Worm (Caenorhabditis elegans) whole organism, late embryonic: Measurements from ENCODE around the gene daf-37.

ENCODE experiments used
- ama-1 ChIP-seq: fragments of 150-350 bp; optimal IDR thresholded peaks from 2 replicates; lab custom pipeline; 2014
- ceh-34 ChIP-seq: sonication (generic microtip); optimal IDR thresholded peaks from 2 replicates; lab custom pipeline; 2016; ENCODE audit warnings: mild to moderate bottlenecking, missing genetic modification characterization, missing compliant biosample characterization
- dmd-4 ChIP-seq: sonication (generic microtip); optimal IDR thresholded peaks from 2 replicates; lab custom pipeline; 2016; ENCODE audit warnings: borderline replicate concordance, missing genetic modification characterization, missing compliant biosample characterization
- fkh-10 ChIP-seq: fragments of 150-350 bp; optimal IDR thresholded peaks from 2 replicates; lab custom pipeline; 2014; ENCODE audit warnings: missing biosample characterization, missing genetic modification reagents, missing genetic modification characterization
- lin-11 ChIP-seq: fragments of 200-800 bp; sonication (Bioruptor generic); optimal IDR thresholded peaks from 2 replicates; lab custom pipeline; 2018; ENCODE audit warnings: mild to moderate bottlenecking, missing genetic modification characterization, missing compliant biosample characterization
- nfya-1 ChIP-seq: sonication (generic microtip); optimal IDR thresholded peaks from 2 replicates; lab custom pipeline; 2017; ENCODE audit warnings: missing genetic modification characterization, mild to moderate bottlenecking, missing compliant biosample characterization, antibody characterized with exemption, moderate library complexity
- syd-9 ChIP-seq: sonication (generic microtip); optimal IDR thresholded peaks from 2 replicates; lab custom pipeline; 2016; ENCODE audit warnings: mild to moderate bottlenecking, missing genetic modification characterization, moderate library complexity, missing compliant biosample characterization
- unc-3 ChIP-seq, 2 experiments: fragments of 200-800 bp in 1 of 2; sonication (Bioruptor generic) in 1 of 2; sonication (generic microtip) in 1 of 2; conservative IDR thresholded peaks in 1 of 2; optimal IDR thresholded peaks in 1 of 2; 2 replicates each; pipeline versions ENCODE4 v1.3.6 to Lab custom; 2016 to 2022; ENCODE audit warnings: missing compliant biosample characterization in 2 of 2, missing genetic modification characterization in 2 of 2, missing genetic modification reagents in 1 of 2

DNA sequence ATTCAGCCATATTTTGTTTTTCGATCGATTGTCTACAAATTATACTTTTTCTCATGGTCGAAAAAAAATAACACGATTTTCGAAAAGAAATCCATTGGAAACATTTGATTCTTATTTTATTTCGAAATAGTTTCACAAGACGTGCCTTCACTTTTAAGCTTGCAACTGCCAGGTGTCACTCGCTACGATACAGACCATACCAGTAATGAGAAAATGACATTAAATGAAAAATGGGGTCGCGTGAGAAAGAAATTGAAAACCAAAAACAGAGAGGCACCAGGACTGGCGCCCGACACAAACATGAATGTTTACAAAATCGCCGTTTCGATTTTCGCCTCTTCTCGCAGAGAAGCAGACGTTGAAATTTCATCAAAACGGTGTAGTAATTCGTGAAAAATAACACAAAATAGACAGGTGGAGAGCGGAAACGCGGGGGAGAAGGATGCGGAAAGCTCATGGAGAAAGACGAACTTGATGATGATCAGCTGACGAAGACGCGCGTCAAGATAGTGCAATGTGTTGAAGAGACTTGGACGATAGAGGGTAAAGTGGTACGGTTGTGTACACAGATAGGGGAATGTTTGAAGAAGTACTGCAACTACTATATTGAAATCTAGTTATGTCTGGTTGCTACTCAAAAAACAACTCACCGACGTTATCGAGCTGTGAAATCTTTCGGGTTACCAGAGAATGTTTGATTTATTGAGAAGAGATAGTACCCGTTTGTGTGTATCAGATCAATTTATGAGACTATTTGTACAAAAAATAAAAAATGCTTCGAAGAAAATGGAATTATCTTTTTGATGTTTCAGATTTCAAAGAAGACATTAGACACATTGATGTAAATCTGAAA lies 28.3 kb upstream of the daf-37 start:
- peak; percentile 11 for TF ChIP-seq ceh-34 (tag; lab: Kevin White, UChicago)
- no peak for TF ChIP-seq unc-3 (GFP tag; conservative IDR thresholded peaks at IDR 0.05; lab: Robert Waterston, UW)
- TF ChIP-seq unc-3 (tag; optimal IDR thresholded peaks at IDR 0.05; lab: Kevin White, UChicago): no peak
- no peak for TF ChIP-seq dmd-4
- TF ChIP-seq nfya-1 (tag; lab: Kevin White, UChicago): no peak
- no peak for TF ChIP-seq fkh-10 (GFP tag; lab: Kevin White, UChicago)
- no peak for TF ChIP-seq syd-9 (tag; lab: Kevin White, UChicago)
- TF ChIP-seq ama-1 (lab: Kevin White, UChicago): no peak
- TF ChIP-seq lin-11 (tag; lab: Kevin White, UChicago): no peak
